Fruit fly (Drosophila melanogaster) whole organism, wandering third instar larva: ENCODE results near the gene CG11286.

Experiments used
- Abd-B ChIP-seq: fragments of >200 bp; optimal IDR thresholded peaks from 2 replicates; lab custom pipeline; 2017; ENCODE audit warnings: missing biosample characterization, missing genetic modification characterization
- CG32264 ChIP-seq: fragments of 200-800 bp; sonication (Bioruptor generic); optimal IDR thresholded peaks from 2 replicates; lab custom pipeline; 2016; ENCODE audit warnings: missing biosample characterization, missing genetic modification characterization
- CG9705 ChIP-seq: fragments of 200-800 bp; sonication (Bioruptor generic); optimal IDR thresholded peaks from 2 replicates; lab custom pipeline; 2018; ENCODE audit warnings: missing biosample characterization, mild to moderate bottlenecking, missing genetic modification characterization
- CrebA ChIP-seq: fragments of 200-800 bp; sonication (Bioruptor generic); optimal IDR thresholded peaks from 2 replicates; lab custom pipeline; 2016; ENCODE audit warnings: missing biosample characterization, mild to moderate bottlenecking, missing genetic modification characterization, borderline replicate concordance
- Dfd ChIP-seq: fragments of >200 bp; optimal IDR thresholded peaks from 2 replicates; lab custom pipeline; 2017; ENCODE audit warnings: missing biosample characterization, missing genetic modification characterization
- Dif ChIP-seq: fragments of 200-275, 200-300 bp; sonication (Bioruptor generic); optimal IDR thresholded peaks from 2 replicates; lab custom pipeline; 2018; ENCODE audit warnings: missing biosample characterization, missing genetic modification characterization; ENCODE audit not compliant: partially characterized antibody
- GATAd ChIP-seq: sonication (Bioruptor generic); optimal IDR thresholded peaks from 2 replicates; lab custom pipeline; 2016; ENCODE audit warnings: missing biosample characterization, missing genetic modification characterization
- HLH106 ChIP-seq: fragments of 200-800 bp; optimal IDR thresholded peaks from 3 replicates; lab custom pipeline; 2019; ENCODE audit warnings: missing biosample characterization, mild to moderate bottlenecking, missing genetic modification characterization, moderate library complexity
- Hnf4 ChIP-seq: fragments of 200-800 bp; sonication (Bioruptor generic); optimal IDR thresholded peaks from 2 replicates; lab custom pipeline; 2016; ENCODE audit warnings: missing biosample characterization, mild to moderate bottlenecking, missing genetic modification characterization
- Hr78 ChIP-seq: fragments of >200 bp; optimal IDR thresholded peaks from 2 replicates; lab custom pipeline; 2017; ENCODE audit warnings: missing biosample characterization, missing genetic modification characterization
- Hr83 ChIP-seq: fragments of 200-300 bp; sonication (Bioruptor generic); optimal IDR thresholded peaks from 2 replicates; lab custom pipeline; 2016; ENCODE audit warnings: missing biosample characterization, mild to moderate bottlenecking, missing genetic modification characterization, moderate library complexity; ENCODE audit not compliant: poor library complexity, severe bottlenecking
- Jra ChIP-seq: sonication (Bioruptor generic); optimal IDR thresholded peaks from 2 replicates; lab custom pipeline; 2016; ENCODE audit warnings: missing biosample characterization, missing genetic modification characterization
- Mio ChIP-seq: sonication (Bioruptor generic); optimal IDR thresholded peaks from 2 replicates; lab custom pipeline; 2016; ENCODE audit warnings: missing biosample characterization, missing genetic modification characterization
- Myc ChIP-seq: fragments of >200 bp; optimal IDR thresholded peaks from 2 replicates; lab custom pipeline; 2017
- N ChIP-seq: fragments of >200 bp; optimal IDR thresholded peaks from 2 replicates; lab custom pipeline; 2018; ENCODE audit warnings: missing biosample characterization, missing external identifiers, missing genetic modification characterization
- OdsH ChIP-seq: fragments of 200-800 bp; sonication (Bioruptor generic); optimal IDR thresholded peaks from 2 replicates; lab custom pipeline; 2016; ENCODE audit warnings: missing biosample characterization, mild to moderate bottlenecking, missing genetic modification characterization
- Rel ChIP-seq, 2 experiments: fragments of 200-800 bp; sonication (Bioruptor generic) in 1 of 2; optimal IDR thresholded peaks; 2 replicates in 1 of 2; 3 replicates in 1 of 2; lab custom pipeline; 2016 to 2019; ENCODE audit warnings: mild to moderate bottlenecking in 2 of 2, missing biosample characterization in 2 of 2, missing genetic modification characterization in 2 of 2, moderate library complexity in 1 of 2
- Sp1 ChIP-seq: fragments of 200-800 bp; sonication (Bioruptor generic); optimal IDR thresholded peaks from 3 replicates; lab custom pipeline; 2019; ENCODE audit warnings: missing biosample characterization, mild to moderate bottlenecking, missing genetic modification characterization, moderate library complexity
- Vsx2 ChIP-seq: fragments of 200-300, 225-300 bp; sonication (Bioruptor generic); optimal IDR thresholded peaks from 2 replicates; lab custom pipeline; 2018; ENCODE audit warnings: missing biosample characterization, missing genetic modification characterization; ENCODE audit not compliant: partially characterized antibody
- br ChIP-seq: fragments of 200-800 bp; sonication (Bioruptor generic); optimal IDR thresholded peaks from 2 replicates; lab custom pipeline; 2016; ENCODE audit warnings: missing biosample characterization, missing genetic modification characterization
- brk ChIP-seq: fragments of 200-800 bp; sonication (Bioruptor generic); optimal IDR thresholded peaks from 2 replicates; lab custom pipeline; 2016; ENCODE audit warnings: missing biosample characterization, mild to moderate bottlenecking, missing genetic modification characterization
- dl ChIP-seq, 2 experiments: fragments of 175-275, 200-275 bp in 1 of 2; fragments of 200-275 bp in 1 of 2; sonication (Bioruptor generic); optimal IDR thresholded peaks; lab custom pipeline; 2018; ENCODE audit warnings: mild to moderate bottlenecking in 2 of 2, missing biosample characterization in 2 of 2, missing genetic modification characterization in 2 of 2, moderate library complexity in 2 of 2; ENCODE audit not compliant: partially characterized antibody in 2 of 2, insufficient read depth in 1 of 2
- dmrt93B ChIP-seq: fragments of 200-800 bp; sonication (Bioruptor generic); optimal IDR thresholded peaks from 2 replicates; lab custom pipeline; 2018; ENCODE audit warnings: missing biosample characterization, mild to moderate bottlenecking, missing genetic modification characterization
- dsf ChIP-seq: sonication (Bioruptor generic); optimal IDR thresholded peaks from 2 replicates; lab custom pipeline; 2016; ENCODE audit warnings: missing biosample characterization, missing genetic modification characterization, borderline replicate concordance
- ey ChIP-seq: fragments of 200-800 bp; sonication (Bioruptor generic); optimal IDR thresholded peaks from 2 replicates; lab custom pipeline; 2016; ENCODE audit warnings: missing biosample characterization, missing genetic modification characterization
- foxo ChIP-seq, 2 experiments: fragments of 200-800 bp; sonication (Bioruptor generic); optimal IDR thresholded peaks; 2 replicates in 1 of 2; 3 replicates in 1 of 2; lab custom pipeline; 2016 to 2017; ENCODE audit warnings: missing biosample characterization in 2 of 2, missing genetic modification characterization in 2 of 2
- fru ChIP-seq: fragments of 200-800 bp; sonication (Bioruptor generic); optimal IDR thresholded peaks from 3 replicates; lab custom pipeline; 2016; ENCODE audit warnings: missing biosample characterization, mild to moderate bottlenecking, missing genetic modification characterization
- h ChIP-seq: fragments of 200-800 bp; sonication (Bioruptor generic); optimal IDR thresholded peaks from 3 replicates; lab custom pipeline; 2016; ENCODE audit warnings: missing biosample characterization, mild to moderate bottlenecking, missing genetic modification characterization
- jim ChIP-seq: fragments of 175-275, 200-325 bp; sonication (Bioruptor generic); optimal IDR thresholded peaks from 2 replicates; lab custom pipeline; 2016; ENCODE audit warnings: missing biosample characterization, mild to moderate bottlenecking, missing genetic modification characterization
- lola ChIP-seq: fragments of >200 bp; optimal IDR thresholded peaks from 2 replicates; lab custom pipeline; 2017; ENCODE audit warnings: missing biosample characterization, missing genetic modification characterization
- pan ChIP-seq: fragments of >200 bp; optimal IDR thresholded peaks from 2 replicates; lab custom pipeline; 2017
- psq ChIP-seq: fragments of 200-800 bp; sonication (Bioruptor generic); optimal IDR thresholded peaks from 3 replicates; lab custom pipeline; 2017; ENCODE audit warnings: missing biosample characterization, mild to moderate bottlenecking, missing genetic modification characterization, moderate library complexity
- rgr ChIP-seq: fragments of 200-800 bp; sonication (Bioruptor generic); optimal IDR thresholded peaks from 3 replicates; lab custom pipeline; 2016; ENCODE audit warnings: missing biosample characterization, mild to moderate bottlenecking, missing genetic modification characterization
- sage ChIP-seq: fragments of 200-800 bp; sonication (Bioruptor generic); optimal IDR thresholded peaks from 2 replicates; lab custom pipeline; 2016; ENCODE audit warnings: missing biosample characterization, mild to moderate bottlenecking, missing genetic modification characterization
- sv ChIP-seq: fragments of 200-800 bp; sonication (Bioruptor generic); optimal IDR thresholded peaks from 3 replicates; lab custom pipeline; 2016; ENCODE audit warnings: missing biosample characterization, missing genetic modification characterization
- tai ChIP-seq: sonication (Bioruptor generic); optimal IDR thresholded peaks from 2 replicates; lab custom pipeline; 2016; ENCODE audit warnings: missing biosample characterization, missing genetic modification characterization
- usp ChIP-seq: fragments of >200 bp; optimal IDR thresholded peaks from 2 replicates; lab custom pipeline; 2017; ENCODE audit warnings: missing biosample characterization, missing genetic modification characterization
- woc ChIP-seq: sonication (Bioruptor generic); optimal IDR thresholded peaks from 2 replicates; lab custom pipeline; 2016; ENCODE audit warnings: missing biosample characterization, mild to moderate bottlenecking, missing genetic modification characterization

Gene CG11286

dm6 chr3R:7813518-7813917 is 42.0 kb upstream of the CG11286 start:
- TF ChIP-seq lola (GFP tag; lab: Kevin White, UChicago) (no peak), foxo (GFP tag; optimal IDR thresholded peaks at IDR 0.05; lab: Kevin White, UChicago) (no peak), Hr78 (GFP tag; lab: Kevin White, UChicago) (no peak), sage (no peak), psq (peak; percentile 55)

- no peak for TF ChIP-seq CG32264
- no peak for TF ChIP-seq ey (GFP tag; lab: Kevin White, UChicago)
- no peak for TF ChIP-seq Hr78 (GFP tag; lab: Kevin White, UChicago)
- TF ChIP-seq OdsH (GFP tag; lab: Kevin White, UChicago), result no peak
- no peak for TF ChIP-seq fru (GFP tag; lab: Kevin White, UChicago)
- no peak for TF ChIP-seq foxo (GFP tag; optimal IDR thresholded peaks at IDR 0.05; lab: Kevin White, UChicago)
- no peak for TF ChIP-seq rgr (GFP tag; lab: Kevin White, UChicago)
- TF ChIP-seq pan (lab: Kevin White, UChicago), result no peak
These were observed 40.0 kb upstream of the CG11286 start, which contains the start of gene CG31473 for dm6 chr3R:7811514-7811913. Gene CG31473 (plus strand): TSS chr3R:7811814.

- TF ChIP-seq Hnf4 (GFP tag; lab: Kevin White, UChicago) (peak; percentile 95), Hr78 (GFP tag; lab: Kevin White, UChicago) (no peak), Dif (GFP tag; lab: Kevin White, UChicago) (no peak), Dfd (GFP tag; lab: Kevin White, UChicago) (no peak), psq (peak; percentile 86), sv (GFP tag; lab: Kevin White, UChicago) (peak; percentile 80), CrebA (peak; percentile 17), CG32264 (peak; percentile 29), sage (peak; percentile 1), dmrt93B (peak; percentile 79), N (GFP tag; lab: Kevin White, UChicago) (no peak), Hr83 (GFP tag; lab: Kevin White, UChicago) (peak; percentile 97), jim (GFP tag; lab: Kevin White, UChicago) (peak; percentile 80), pan (lab: Kevin White, UChicago) (no peak), Sp1 (peak; percentile 25), GATAd (GFP tag; lab: Kevin White, UChicago) (peak; percentile 73), dsf (peak; percentile 57), Rel (GFP tag; optimal IDR thresholded peaks at IDR 0.05; lab: Kevin White, UChicago) (no peak), Rel (tag; optimal IDR thresholded peaks at IDR 0.05; lab: Kevin White, UChicago) (no peak), dl (GFP tag; optimal IDR thresholded peaks at IDR 0.05; lab: Kevin White, UChicago; ENCODE audit: insufficient read depth in 1 of 2, partially characterized antibody in 2 of 2) (no peak), woc (GFP tag; lab: Kevin White, UChicago) (peak; percentile 6), Abd-B (GFP tag; lab: Kevin White, UChicago) (no peak), usp (GFP tag; lab: Kevin White, UChicago) (no peak), foxo (GFP tag; optimal IDR thresholded peaks at IDR 0.05; lab: Kevin White, UChicago) (peak in 1 of 2 experiments; percentile 96), brk (GFP tag; lab: Kevin White, UChicago) (peak; percentile 50), fru (GFP tag; lab: Kevin White, UChicago) (peak; percentile 90), Myc (lab: Kevin White, UChicago) (peak; percentile 95), rgr (GFP tag; lab: Kevin White, UChicago) (peak; percentile 94), HLH106 (peak; percentile 86), Jra (peak; percentile 82), tai (peak; percentile 96), CG9705 (GFP tag; lab: Kevin White, UChicago) (peak; percentile 79), lola (GFP tag; lab: Kevin White, UChicago) (no peak), ey (GFP tag; lab: Kevin White, UChicago) (peak; percentile 91), OdsH (GFP tag; lab: Kevin White, UChicago) (peak; percentile 94), br (GFP tag; lab: Kevin White, UChicago) (peak; percentile 89), Vsx2 (no peak), h (GFP tag; lab: Kevin White, UChicago) (peak; percentile 91), Mio (GFP tag; lab: Kevin White, UChicago) (peak; percentile 73)
- TF ChIP-seq, all 38 proteins: peak for 27
These were observed 38.4 kb upstream of the CG11286 start, which contains the start of the genes CG2993 and sgll for dm6 chr3R:7809662-7810621. Gene CG2993 (minus strand): TSS chr3R:7810014. Gene sgll (plus strand): TSS chr3R:7810532.
